Worm (Caenorhabditis elegans): ENCODE results near the gene T24C12.1.

DNA sequence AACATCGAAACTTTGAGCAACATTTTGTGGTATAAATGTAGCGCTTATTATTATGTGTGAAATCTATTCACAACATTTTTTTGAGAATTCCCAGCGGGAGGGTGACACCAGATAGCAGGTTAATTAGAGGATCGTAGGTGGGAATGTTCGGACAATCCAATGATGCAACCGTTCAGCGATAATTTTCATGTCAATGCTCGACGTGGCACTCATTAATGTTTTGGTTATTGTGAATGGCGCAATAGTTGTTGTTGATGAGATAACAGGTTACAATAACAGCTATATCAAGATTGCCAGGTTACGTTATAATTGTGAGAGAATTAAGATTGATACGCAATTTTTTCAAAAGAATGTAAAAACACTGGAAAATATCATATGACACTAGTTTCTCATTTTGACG lies 32.1 kb downstream of the T24C12.1 start:
- TF ChIP-seq ama-1 (optimal IDR thresholded peaks at IDR 0.05) (no peak), aly-1 (tag; optimal IDR thresholded peaks at IDR 0.05) (no peak), ets-7 (tag; optimal IDR thresholded peaks at IDR 0.05) (no peak)
